Worm (Caenorhabditis elegans) whole organism, L3 larva: Measurements from ENCODE around the gene F56D2.2.

Source experiments
- R02D3.7 ChIP-seq: fragments of 150-350 bp; optimal IDR thresholded peaks from 2 replicates; lab custom pipeline; 2014; ENCODE audit warnings: missing biosample characterization, missing genetic modification characterization
- ZK546.5 ChIP-seq: sonication (generic microtip); optimal IDR thresholded peaks from 2 replicates; lab custom pipeline; 2017; ENCODE audit warnings: missing biosample characterization, missing genetic modification characterization
- aly-2 ChIP-seq: fragments of 150-350 bp; optimal IDR thresholded peaks from 2 replicates; lab custom pipeline; 2014; ENCODE audit warnings: missing biosample characterization, missing genetic modification characterization
- ama-1 ChIP-seq: fragments of 150-350 bp; optimal IDR thresholded peaks from 2 replicates; lab custom pipeline; 2018
- ceh-16 ChIP-seq: sonication (generic microtip); optimal IDR thresholded peaks from 2 replicates; lab custom pipeline; 2017; ENCODE audit warnings: missing biosample characterization, missing genetic modification characterization
- ceh-28 ChIP-seq: fragments of 150-350 bp; optimal IDR thresholded peaks from 2 replicates; lab custom pipeline; 2014; ENCODE audit warnings: missing biosample characterization, missing genetic modification reagents, missing genetic modification characterization
- ceh-9 ChIP-seq: sonication (generic microtip); optimal IDR thresholded peaks from 2 replicates; lab custom pipeline; 2018; ENCODE audit warnings: missing biosample characterization, missing genetic modification characterization
- daf-12 ChIP-seq: fragments of 150-350 bp; optimal IDR thresholded peaks from 2 replicates; lab custom pipeline; 2014; ENCODE audit warnings: missing biosample characterization, missing genetic modification reagents, missing genetic modification characterization
- egl-27 ChIP-seq: sonication (generic microtip); optimal IDR thresholded peaks from 4 replicates; lab custom pipeline; 2017; ENCODE audit warnings: missing biosample characterization, missing genetic modification reagents, missing genetic modification characterization
- egl-5 ChIP-seq: fragments of 150-350 bp; optimal IDR thresholded peaks from 2 replicates; lab custom pipeline; 2017; ENCODE audit warnings: missing biosample characterization, missing genetic modification reagents, missing genetic modification characterization, inconsistent platforms
- elt-1 ChIP-seq: fragments of 150-350 bp; optimal IDR thresholded peaks from 2 replicates; lab custom pipeline; 2014; ENCODE audit warnings: missing biosample characterization, missing genetic modification characterization
- elt-3 ChIP-seq, 3 experiments: fragments of 150-350 bp in 1 of 3; sonication (generic microtip) in 2 of 3; optimal IDR thresholded peaks; 2 replicates in 2 of 3; 4 replicates in 1 of 3; lab custom pipeline; 2014 to 2017; ENCODE audit warnings: missing biosample characterization in 3 of 3, missing genetic modification characterization in 3 of 3
- eor-1 ChIP-seq, 2 experiments: fragments of 150-350 bp; optimal IDR thresholded peaks; 2 replicates each; lab custom pipeline; 2014 to 2018; ENCODE audit warnings: missing biosample characterization in 2 of 2, missing genetic modification characterization in 2 of 2
- fkh-10 ChIP-seq: sonication (generic microtip); optimal IDR thresholded peaks from 2 replicates; lab custom pipeline; 2017; ENCODE audit warnings: missing biosample characterization, missing genetic modification reagents, missing genetic modification characterization
- fos-1 ChIP-seq: fragments of 150-350 bp; optimal IDR thresholded peaks from 2 replicates; lab custom pipeline; 2014; ENCODE audit warnings: missing biosample characterization, missing genetic modification characterization
- hmg-11 ChIP-seq: sonication (generic microtip); optimal IDR thresholded peaks from 2 replicates; lab custom pipeline; 2016; ENCODE audit warnings: missing genetic modification characterization, missing compliant biosample characterization
- jun-1 ChIP-seq: fragments of 150-350 bp; optimal IDR thresholded peaks from 2 replicates; lab custom pipeline; 2014; ENCODE audit warnings: missing biosample characterization, missing genetic modification reagents, missing genetic modification characterization
- lin-15B ChIP-seq: fragments of 150-350 bp; optimal IDR thresholded peaks from 2 replicates; lab custom pipeline; 2014; ENCODE audit warnings: missing biosample characterization, missing genetic modification characterization
- lin-39 ChIP-seq: fragments of 150-350 bp; optimal IDR thresholded peaks from 2 replicates; lab custom pipeline; 2018; ENCODE audit warnings: missing biosample characterization, missing genetic modification reagents, missing genetic modification characterization
- lsy-12 ChIP-seq: sonication (generic microtip); optimal IDR thresholded peaks from 2 replicates; lab custom pipeline; 2016; ENCODE audit warnings: mild to moderate bottlenecking, missing genetic modification characterization, missing compliant biosample characterization
- mdl-1 ChIP-seq: fragments of 150-350 bp; optimal IDR thresholded peaks from 2 replicates; lab custom pipeline; 2014; ENCODE audit warnings: missing biosample characterization, missing genetic modification characterization
- mml-1 ChIP-seq: fragments of 150-350 bp; sonication (generic microtip); optimal IDR thresholded peaks from 3 replicates; lab custom pipeline; 2014; ENCODE audit warnings: missing biosample characterization, missing genetic modification characterization
- nhr-11 ChIP-seq: fragments of 150-350 bp; optimal IDR thresholded peaks from 2 replicates; lab custom pipeline; 2014; ENCODE audit warnings: missing biosample characterization, missing genetic modification characterization
- nhr-23 ChIP-seq: fragments of 150-350 bp; optimal IDR thresholded peaks from 2 replicates; lab custom pipeline; 2014; ENCODE audit warnings: missing biosample characterization, missing genetic modification reagents, missing genetic modification characterization
- nhr-237 ChIP-seq: fragments of 150-350 bp; optimal IDR thresholded peaks from 2 replicates; lab custom pipeline; 2014; ENCODE audit warnings: missing biosample characterization, missing genetic modification characterization
- nhr-25 ChIP-seq: sonication (generic microtip); optimal IDR thresholded peaks from 2 replicates; lab custom pipeline; 2017; ENCODE audit warnings: missing biosample characterization, missing genetic modification characterization
- nhr-28 ChIP-seq: fragments of 150-350 bp; optimal IDR thresholded peaks from 2 replicates; lab custom pipeline; 2014; ENCODE audit warnings: missing biosample characterization, missing genetic modification characterization
- nhr-43 ChIP-seq: sonication (generic microtip); optimal IDR thresholded peaks from 2 replicates; lab custom pipeline; 2016; ENCODE audit warnings: mild to moderate bottlenecking, missing genetic modification characterization, missing compliant biosample characterization; ENCODE audit not compliant: poor library complexity, severe bottlenecking
- nhr-67 ChIP-seq: fragments of 150-350 bp; optimal IDR thresholded peaks from 2 replicates; lab custom pipeline; 2014; ENCODE audit warnings: missing biosample characterization, missing genetic modification characterization
- nhr-76 ChIP-seq: fragments of 150-350 bp; sonication (generic microtip); optimal IDR thresholded peaks from 5 replicates; lab custom pipeline; 2014; ENCODE audit warnings: missing biosample characterization, missing genetic modification characterization
- nhr-77 ChIP-seq: fragments of 150-350 bp; optimal IDR thresholded peaks from 2 replicates; lab custom pipeline; 2014; ENCODE audit warnings: missing biosample characterization, missing genetic modification characterization
- pha-4 ChIP-seq: fragments of 150-350 bp; optimal IDR thresholded peaks from 2 replicates; lab custom pipeline; 2014; ENCODE audit warnings: missing biosample characterization, missing genetic modification reagents, missing genetic modification characterization
- pqm-1 ChIP-seq: fragments of 150-350 bp; optimal IDR thresholded peaks from 2 replicates; lab custom pipeline; 2017; ENCODE audit warnings: missing biosample characterization, missing genetic modification characterization, inconsistent platforms
- sea-2 ChIP-seq: fragments of 150-350 bp; sonication (generic microtip); optimal IDR thresholded peaks from 4 replicates; lab custom pipeline; 2014; ENCODE audit warnings: missing biosample characterization, missing genetic modification reagents, missing genetic modification characterization
- skn-1 ChIP-seq: fragments of 150-350 bp; optimal IDR thresholded peaks from 2 replicates; lab custom pipeline; 2014; ENCODE audit warnings: missing biosample characterization, missing genetic modification characterization
- tbx-2 ChIP-seq: sonication (generic microtip); optimal IDR thresholded peaks from 2 replicates; lab custom pipeline; 2016; ENCODE audit warnings: mild to moderate bottlenecking, missing genetic modification characterization, missing compliant biosample characterization
- unc-39 ChIP-seq: sonication (generic microtip); optimal IDR thresholded peaks from 4 replicates; lab custom pipeline; 2017; ENCODE audit warnings: missing biosample characterization, missing genetic modification characterization
- unc-62 ChIP-seq: fragments of 150-350 bp; sonication (generic microtip); optimal IDR thresholded peaks from 4 replicates; lab custom pipeline; 2014; ENCODE audit warnings: missing biosample characterization, missing genetic modification reagents, missing genetic modification characterization
- zag-1 ChIP-seq: fragments of 150-350 bp; optimal IDR thresholded peaks from 2 replicates; lab custom pipeline; 2014; ENCODE audit warnings: missing biosample characterization, missing genetic modification characterization
- ztf-11 ChIP-seq: fragments of 150-350 bp; optimal IDR thresholded peaks from 2 replicates; lab custom pipeline; 2014; ENCODE audit warnings: missing biosample characterization, missing genetic modification characterization
- ztf-4 ChIP-seq: fragments of 150-350 bp; optimal IDR thresholded peaks from 2 replicates; lab custom pipeline; 2014; ENCODE audit warnings: missing biosample characterization, missing genetic modification characterization

The F56D2.2 gene

DNA sequence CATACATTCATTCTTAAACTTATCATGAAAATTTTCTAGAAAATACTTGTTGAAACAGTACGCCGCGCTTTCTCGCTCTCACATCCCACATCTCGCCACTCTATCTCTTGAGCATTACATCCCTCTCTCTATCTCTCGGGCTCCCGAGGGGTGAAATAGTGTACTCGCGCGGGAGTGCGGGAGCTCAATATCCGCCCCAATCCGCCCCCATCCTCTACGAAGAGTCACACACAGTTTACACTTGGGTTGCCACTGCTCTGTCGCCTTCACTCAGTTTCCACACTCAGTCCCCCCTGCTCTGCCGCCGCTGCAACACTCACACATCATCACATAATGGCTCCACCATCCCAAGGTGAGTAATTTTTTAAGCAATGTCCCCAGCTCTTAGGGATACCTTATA lies 22.3 kb upstream of the F56D2.2 start, which contains the start of gene mlc-3:
Gene mlc-3, plus strand, starts transcription at position 227 of the 400 bp plus-strand sequence.
- TF ChIP-seq pqm-1 (tag; lab: Kevin White, UChicago) = no peak
- TF ChIP-seq mml-1 = no peak
- no peak for TF ChIP-seq ceh-9 (tag; lab: Kevin White, UChicago)
- TF ChIP-seq ceh-16 (tag; lab: Kevin White, UChicago) = no peak
- no peak for TF ChIP-seq nhr-23 (tag; lab: Kevin White, UChicago)
- TF ChIP-seq mdl-1 (tag; lab: Kevin White, UChicago) = no peak
- TF ChIP-seq zag-1 (tag; lab: Kevin White, UChicago) = no peak
- TF ChIP-seq eor-1 (tag; optimal IDR thresholded peaks at IDR 0.05; lab: Kevin White, UChicago) = no peak
- no peak for TF ChIP-seq unc-39 (tag; lab: Kevin White, UChicago)
- no peak for TF ChIP-seq ztf-4 (tag; lab: Kevin White, UChicago)
- TF ChIP-seq skn-1 (tag; lab: Kevin White, UChicago) = no peak
- TF ChIP-seq jun-1 = no peak
- no peak for TF ChIP-seq egl-27 (tag; lab: Kevin White, UChicago)
- no peak for TF ChIP-seq nhr-28 (tag; lab: Kevin White, UChicago)
- TF ChIP-seq ztf-11 = no peak
- TF ChIP-seq ZK546.5 = no peak
- no peak for TF ChIP-seq daf-12
- TF ChIP-seq elt-3 (tag; optimal IDR thresholded peaks at IDR 0.05; lab: Kevin White, UChicago) = no peak
- no peak for TF ChIP-seq sea-2 (GFP tag; lab: Kevin White, UChicago)
- no peak for TF ChIP-seq lin-15B (tag; lab: Kevin White, UChicago)
- TF ChIP-seq, all 47 proteins: peak for 0

DNA sequence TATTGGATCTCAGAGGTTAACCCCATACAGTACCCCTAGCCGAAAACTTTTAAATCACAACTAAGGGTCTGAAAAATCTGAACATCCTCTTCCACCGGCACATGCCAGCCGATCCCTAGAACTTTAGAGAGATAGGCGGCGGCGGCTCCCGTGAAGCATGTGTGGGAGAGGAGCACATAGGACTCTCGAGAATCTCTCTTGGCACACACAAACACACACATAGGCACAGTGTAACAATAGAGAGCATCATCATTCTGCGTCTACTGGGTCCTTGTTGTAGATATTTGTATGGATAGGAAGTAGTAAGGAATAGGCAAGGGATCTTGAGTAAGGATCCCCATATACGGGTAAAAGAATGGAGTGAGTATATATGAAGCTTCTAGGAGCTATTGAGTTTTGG lies 21.4 kb upstream of the F56D2.2 start:
- no peak for TF ChIP-seq ztf-11
- no peak for TF ChIP-seq tbx-2
- TF ChIP-seq unc-39 (tag; lab: Kevin White, UChicago) = no peak
- TF ChIP-seq nhr-76 (tag; lab: Kevin White, UChicago) = no peak
- no peak for TF ChIP-seq fkh-10 (GFP tag; lab: Kevin White, UChicago)
- TF ChIP-seq ztf-4 (tag; lab: Kevin White, UChicago) = no peak
- no peak for TF ChIP-seq R02D3.7
- TF ChIP-seq nhr-11 (tag; lab: Kevin White, UChicago) = no peak
- no peak for TF ChIP-seq unc-62 (GFP tag; lab: Kevin White, UChicago)
- no peak for TF ChIP-seq nhr-25 (tag; lab: Kevin White, UChicago)
- TF ChIP-seq nhr-67 (tag; lab: Kevin White, UChicago) = no peak
- no peak for TF ChIP-seq fos-1 (tag; lab: Kevin White, UChicago)
- no peak for TF ChIP-seq nhr-77 (tag; lab: Kevin White, UChicago)
- TF ChIP-seq ama-1 = no peak
- no peak for TF ChIP-seq pha-4
- TF ChIP-seq nhr-28 (tag; lab: Kevin White, UChicago) = no peak

DNA sequence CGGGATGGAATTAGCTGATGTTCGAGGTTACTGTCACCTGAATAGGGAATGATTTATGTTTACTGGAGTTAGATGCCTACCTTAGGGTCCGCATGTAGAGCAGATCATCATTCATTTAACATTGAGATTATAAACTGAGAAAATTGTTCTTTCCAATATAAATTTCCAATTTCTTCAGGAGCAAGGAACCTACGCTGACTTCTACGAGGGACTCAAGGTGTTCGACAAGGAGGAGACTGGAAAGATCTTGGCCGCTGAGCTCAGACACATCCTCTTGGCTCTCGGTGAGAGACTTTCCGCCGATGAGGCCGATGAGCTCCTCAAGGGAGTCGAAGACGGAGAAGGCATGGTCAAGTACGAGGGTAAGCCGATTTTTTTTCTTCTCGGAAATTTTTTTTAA lies 20.6 kb upstream of the F56D2.2 start:
- TF ChIP-seq fos-1 (tag; lab: Kevin White, UChicago) (no peak), tbx-2 (no peak), elt-1 (tag; lab: Kevin White, UChicago) (no peak), nhr-11 (tag; lab: Kevin White, UChicago) (no peak), nhr-43 (tag; lab: Kevin White, UChicago) (no peak)

DNA sequence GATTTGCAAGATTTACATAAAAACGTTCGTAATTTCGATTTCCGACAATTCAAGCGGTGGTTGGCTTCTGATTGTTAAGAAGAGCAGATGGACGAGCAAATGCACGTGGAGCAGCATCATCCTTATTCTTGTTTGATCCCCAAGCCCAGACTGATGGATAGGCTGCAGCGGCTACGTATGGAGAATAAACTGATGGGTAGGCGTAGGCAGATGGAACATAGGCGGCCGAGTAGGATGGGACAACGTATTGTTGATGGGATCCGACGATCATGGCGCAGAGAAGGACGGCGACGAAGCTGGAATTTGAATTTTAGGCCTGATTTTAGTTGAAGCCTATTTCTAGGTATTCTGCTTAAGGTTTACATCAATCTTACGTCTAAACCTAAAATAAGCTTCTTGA lies 18.8 kb upstream of the F56D2.2 start:
- TF ChIP-seq ceh-16 (tag; lab: Kevin White, UChicago) = no peak
- no peak for TF ChIP-seq ztf-11
- no peak for TF ChIP-seq R02D3.7
- TF ChIP-seq unc-39 (tag; lab: Kevin White, UChicago) = no peak
- TF ChIP-seq nhr-23 (tag; lab: Kevin White, UChicago) = no peak
- TF ChIP-seq jun-1 = no peak

DNA sequence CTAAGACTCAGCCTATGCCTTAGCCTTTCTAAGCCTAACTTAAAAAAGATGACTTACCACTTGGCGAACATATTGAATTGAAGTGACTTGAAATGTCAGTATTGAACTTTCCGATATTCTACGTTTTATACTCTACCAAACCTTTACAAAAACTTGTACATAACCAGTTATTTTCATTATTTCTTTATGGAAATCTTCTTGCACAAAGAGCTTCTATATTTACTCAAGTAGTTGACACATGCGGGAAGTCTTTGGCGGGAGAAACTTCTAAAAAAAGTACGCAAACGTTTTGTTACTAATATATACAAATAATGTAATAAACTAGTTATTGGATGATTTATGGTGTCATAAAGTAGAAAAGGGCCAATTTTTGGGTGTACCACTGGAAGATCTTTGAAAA lies 18.4 kb upstream of the F56D2.2 start, which contains the start of gene nspb-12:
Gene nspb-12, minus strand, starts transcription at position 101 of the 400 bp plus-strand sequence.
- no peak for TF ChIP-seq nhr-23 (tag; lab: Kevin White, UChicago)
- TF ChIP-seq unc-62 (GFP tag; lab: Kevin White, UChicago) = no peak
- no peak for TF ChIP-seq nhr-77 (tag; lab: Kevin White, UChicago)
- no peak for TF ChIP-seq egl-5 (tag; lab: Kevin White, UChicago)
- no peak for TF ChIP-seq nhr-11 (tag; lab: Kevin White, UChicago)
- TF ChIP-seq lsy-12 = no peak
- TF ChIP-seq ztf-11 = no peak
- TF ChIP-seq ZK546.5 = no peak
- TF ChIP-seq nhr-237 (tag; lab: Kevin White, UChicago) = no peak
- no peak for TF ChIP-seq daf-12
- no peak for TF ChIP-seq lin-39
- no peak for TF ChIP-seq nhr-43 (tag; lab: Kevin White, UChicago)
- no peak for TF ChIP-seq ceh-28 (tag; lab: Kevin White, UChicago)
- no peak for TF ChIP-seq nhr-25 (tag; lab: Kevin White, UChicago)
- no peak for TF ChIP-seq aly-2
- TF ChIP-seq mdl-1 (tag; lab: Kevin White, UChicago) = no peak
- TF ChIP-seq elt-1 (tag; lab: Kevin White, UChicago) = no peak
- no peak for TF ChIP-seq egl-27 (tag; lab: Kevin White, UChicago)
- no peak for TF ChIP-seq hmg-11 (tag; lab: Kevin White, UChicago)
- no peak for TF ChIP-seq eor-1 (tag; optimal IDR thresholded peaks at IDR 0.05; lab: Kevin White, UChicago)
